Fruit fly (Drosophila melanogaster) whole organism, prepupa: ENCODE results near the gene moi.

Experiments
- CG10669 ChIP-seq: fragments of 200-800 bp; sonication (Bioruptor generic); optimal IDR thresholded peaks from 3 replicates; lab custom pipeline; 2018; ENCODE audit warnings: missing biosample characterization, mild to moderate bottlenecking, missing genetic modification characterization, moderate library complexity
- CG11762 ChIP-seq: fragments of 200-800 bp; sonication (Bioruptor generic); optimal IDR thresholded peaks from 3 replicates; lab custom pipeline; 2016; ENCODE audit warnings: missing biosample characterization, missing genetic modification characterization; ENCODE audit not compliant: insufficient read depth
- CG1621 ChIP-seq: fragments of 200-800 bp; sonication (Bioruptor generic); optimal IDR thresholded peaks from 3 replicates; lab custom pipeline; 2018; ENCODE audit warnings: missing biosample characterization, mild to moderate bottlenecking, missing genetic modification characterization
- CG32006 ChIP-seq: fragments of 200-800 bp; sonication (Bioruptor generic); optimal IDR thresholded peaks from 3 replicates; lab custom pipeline; 2017; ENCODE audit warnings: missing biosample characterization, mild to moderate bottlenecking, missing genetic modification characterization
- CG6163 ChIP-seq: fragments of 200-800 bp; sonication (Bioruptor generic); IDR thresholded peaks from 3 replicates; pipeline ENCODE4 v1.3.6; 2022; ENCODE audit warnings: missing biosample characterization, missing genetic modification characterization
- CG6792 ChIP-seq: fragments of 200-800 bp; sonication (Bioruptor generic); optimal IDR thresholded peaks from 3 replicates; lab custom pipeline; 2016; ENCODE audit warnings: missing biosample characterization, missing genetic modification characterization
- CG6808 ChIP-seq: fragments of 200-800 bp; sonication (Bioruptor generic); optimal IDR thresholded peaks from 3 replicates; lab custom pipeline; 2017; ENCODE audit warnings: missing biosample characterization, missing genetic modification characterization, mild to moderate bottlenecking, moderate library complexity, missing genetic modification reagents
- CG6854 ChIP-seq: fragments of 200-800 bp; sonication (Bioruptor generic); optimal IDR thresholded peaks from 2 replicates; lab custom pipeline; 2017; ENCODE audit warnings: missing biosample characterization, mild to moderate bottlenecking, missing genetic modification characterization
- CG8119 ChIP-seq: fragments of 200-800 bp; sonication (Bioruptor generic); IDR thresholded peaks from 3 replicates; pipeline ENCODE4 v1.3.6; 2022; ENCODE audit warnings: missing biosample characterization, missing genetic modification characterization
- CG8632 ChIP-seq: fragments of 200-800 bp; sonication (Bioruptor generic); optimal IDR thresholded peaks from 3 replicates; lab custom pipeline; 2016; ENCODE audit warnings: missing biosample characterization, missing genetic modification characterization
- CG9139 ChIP-seq: fragments of 200-800 bp; sonication (Bioruptor generic); optimal IDR thresholded peaks from 3 replicates; lab custom pipeline; 2017; ENCODE audit warnings: missing biosample characterization, mild to moderate bottlenecking, missing genetic modification characterization
- Eip75B ChIP-seq: fragments of 200-800 bp; sonication (Bioruptor generic); optimal IDR thresholded peaks from 3 replicates; lab custom pipeline; 2016; ENCODE audit warnings: missing biosample characterization, missing genetic modification characterization
- Eip78C ChIP-seq: fragments of 200-800 bp; sonication (Bioruptor generic); peaks from one replicate; lab custom pipeline; 2016; ENCODE audit warnings: missing biosample characterization, missing genetic modification characterization
- Ets96B ChIP-seq: fragments of 200-800 bp; optimal IDR thresholded peaks from 2 replicates; lab custom pipeline; 2019; ENCODE audit warnings: missing biosample characterization, mild to moderate bottlenecking, missing genetic modification characterization, moderate library complexity
- Gug ChIP-seq: fragments of 200-800 bp; sonication (Bioruptor generic); IDR thresholded peaks from 2 replicates; pipeline ENCODE4 v1.3.6; 2022; ENCODE audit warnings: missing biosample characterization, missing genetic modification characterization
- Hr38 ChIP-seq: sonication (Bioruptor generic); optimal IDR thresholded peaks from 2 replicates; lab custom pipeline; 2016; ENCODE audit warnings: missing biosample characterization, missing genetic modification characterization
- Lpt ChIP-seq: fragments of 200-800 bp; sonication (Bioruptor generic); optimal IDR thresholded peaks from 3 replicates; lab custom pipeline; 2016; ENCODE audit warnings: missing biosample characterization, missing genetic modification characterization
- Met ChIP-seq: fragments of 200-800 bp; sonication (Bioruptor generic); optimal IDR thresholded peaks from 3 replicates; lab custom pipeline; 2016; ENCODE audit warnings: missing biosample characterization, missing genetic modification characterization
- Smox ChIP-seq: fragments of 200-800 bp; sonication (Bioruptor generic); optimal IDR thresholded peaks from 3 replicates; lab custom pipeline; 2016; ENCODE audit warnings: missing biosample characterization, missing genetic modification characterization
- Sox14 ChIP-seq: fragments of 200-800 bp; sonication (Bioruptor generic); optimal IDR thresholded peaks from 3 replicates; lab custom pipeline; 2016; ENCODE audit warnings: missing biosample characterization, missing genetic modification characterization
- cyc ChIP-seq: fragments of 200-800 bp; sonication (Bioruptor generic); optimal IDR thresholded peaks from 3 replicates; lab custom pipeline; 2016; ENCODE audit warnings: missing biosample characterization, missing genetic modification characterization
- dsx ChIP-seq: fragments of 200-800 bp; optimal IDR thresholded peaks from 3 replicates; lab custom pipeline; 2019; ENCODE audit warnings: missing biosample characterization, mild to moderate bottlenecking, missing genetic modification characterization, moderate library complexity; ENCODE audit not compliant: poor library complexity, severe bottlenecking
- eg ChIP-seq: fragments of 200-800 bp; sonication (Bioruptor generic); IDR thresholded peaks from 3 replicates; pipeline ENCODE4 v1.3.6; 2022; ENCODE audit warnings: missing biosample characterization, missing genetic modification characterization
- fd85E ChIP-seq: fragments of 200-800 bp; sonication (Bioruptor generic); optimal IDR thresholded peaks from 3 replicates; lab custom pipeline; 2016; ENCODE audit warnings: missing biosample characterization, missing genetic modification characterization
- fkh ChIP-seq: fragments of 200-800 bp; sonication (Bioruptor generic); optimal IDR thresholded peaks from 3 replicates; lab custom pipeline; 2017; ENCODE audit warnings: missing biosample characterization, mild to moderate bottlenecking, missing genetic modification characterization, moderate library complexity
- salr ChIP-seq, 2 experiments: fragments of 200-800 bp; sonication (Bioruptor generic); optimal IDR thresholded peaks; 3 replicates each; lab custom pipeline; 2016 to 2018; ENCODE audit warnings: missing biosample characterization in 2 of 2, missing genetic modification characterization in 2 of 2, mild to moderate bottlenecking in 1 of 2
- spab ChIP-seq: fragments of 200-800 bp; sonication (Bioruptor generic); optimal IDR thresholded peaks from 2 replicates; lab custom pipeline; 2017; ENCODE audit warnings: missing biosample characterization, mild to moderate bottlenecking, missing genetic modification characterization, missing genetic modification reagents
- ss ChIP-seq, 2 experiments: fragments of 200-800 bp; sonication (Bioruptor generic); optimal IDR thresholded peaks; 2 replicates in 1 of 2; 3 replicates in 1 of 2; lab custom pipeline; 2017 to 2018; ENCODE audit warnings: mild to moderate bottlenecking in 2 of 2, missing biosample characterization in 2 of 2, missing genetic modification characterization in 2 of 2, moderate library complexity in 1 of 2
- svp ChIP-seq: fragments of 200-800 bp; sonication (Bioruptor generic); peaks from one replicate; lab custom pipeline; 2016; ENCODE audit warnings: missing biosample characterization, missing genetic modification characterization
- topi ChIP-seq: fragments of 200-800 bp; sonication (Bioruptor generic); optimal IDR thresholded peaks from 3 replicates; lab custom pipeline; 2016; ENCODE audit warnings: missing biosample characterization, missing genetic modification characterization
- vri ChIP-seq: fragments of 200-800 bp; sonication (Bioruptor generic); optimal IDR thresholded peaks from 3 replicates; lab custom pipeline; 2016; ENCODE audit warnings: missing biosample characterization, mild to moderate bottlenecking, missing genetic modification characterization

The moi gene

DNA sequence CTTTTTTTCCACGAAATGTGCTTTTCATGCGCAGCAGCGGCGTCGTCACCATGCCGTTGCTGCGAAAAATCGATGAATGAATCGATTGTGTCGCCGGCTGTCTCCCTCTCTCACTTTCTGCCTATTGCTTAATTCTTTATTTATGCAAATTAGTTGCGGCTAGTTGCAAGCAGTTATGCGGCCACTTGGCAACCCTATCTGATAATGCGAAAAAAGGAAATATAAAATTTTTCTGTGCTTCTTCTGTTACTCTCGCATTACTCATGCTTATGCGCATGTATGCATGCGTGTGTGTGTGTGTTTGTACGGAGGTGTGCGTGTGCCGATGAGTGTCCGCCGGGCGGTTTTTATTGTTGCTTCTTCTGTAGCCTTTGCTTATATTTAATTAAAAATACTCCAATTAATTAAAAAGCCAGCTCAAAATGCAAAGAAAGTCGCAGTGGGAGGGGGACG, 11.6 kb upstream of the moi start (continued):
- TF ChIP-seq Lpt (GFP tag; lab: Kevin White, UChicago) (no peak), CG6854 (no peak), CG6792 (GFP tag; lab: Kevin White, UChicago) (no peak), Gug (GFP tag; lab: Robert Waterston, UW) (0 out of 2 replicates have a peak, but pooled peaks have one; percentile 35), topi (GFP tag; lab: Kevin White, UChicago) (peak; percentile 43), cyc (GFP tag; lab: Kevin White, UChicago) (no peak), CG1621 (tag; lab: Kevin White, UChicago) (no peak), salr (GFP tag; optimal IDR thresholded peaks at IDR 0.05; lab: Kevin White, UChicago) (no peak), CG6808 (GFP tag; lab: Kevin White, UChicago) (no peak), dsx (GFP tag; lab: Kevin White, UChicago) (no peak), fd85E (GFP tag; lab: Kevin White, UChicago) (no peak), CG8632 (GFP tag; lab: Kevin White, UChicago) (peak; percentile 32), eg (GFP tag; lab: Robert Waterston, UW) (peak; percentile 47; the same call in 1 of the 3 replicates), CG32006 (no peak), vri (GFP tag; lab: Kevin White, UChicago) (peak; percentile 16), Eip75B (peak; percentile 14), Ets96B (peak; percentile 10), Hr38 (GFP tag; lab: Kevin White, UChicago) (no peak), CG11762 (GFP tag; lab: Kevin White, UChicago) (no peak), ss (GFP tag; optimal IDR thresholded peaks at IDR 0.05; lab: Kevin White, UChicago) (no peak), spab (GFP tag; lab: Kevin White, UChicago) (no peak)

DNA sequence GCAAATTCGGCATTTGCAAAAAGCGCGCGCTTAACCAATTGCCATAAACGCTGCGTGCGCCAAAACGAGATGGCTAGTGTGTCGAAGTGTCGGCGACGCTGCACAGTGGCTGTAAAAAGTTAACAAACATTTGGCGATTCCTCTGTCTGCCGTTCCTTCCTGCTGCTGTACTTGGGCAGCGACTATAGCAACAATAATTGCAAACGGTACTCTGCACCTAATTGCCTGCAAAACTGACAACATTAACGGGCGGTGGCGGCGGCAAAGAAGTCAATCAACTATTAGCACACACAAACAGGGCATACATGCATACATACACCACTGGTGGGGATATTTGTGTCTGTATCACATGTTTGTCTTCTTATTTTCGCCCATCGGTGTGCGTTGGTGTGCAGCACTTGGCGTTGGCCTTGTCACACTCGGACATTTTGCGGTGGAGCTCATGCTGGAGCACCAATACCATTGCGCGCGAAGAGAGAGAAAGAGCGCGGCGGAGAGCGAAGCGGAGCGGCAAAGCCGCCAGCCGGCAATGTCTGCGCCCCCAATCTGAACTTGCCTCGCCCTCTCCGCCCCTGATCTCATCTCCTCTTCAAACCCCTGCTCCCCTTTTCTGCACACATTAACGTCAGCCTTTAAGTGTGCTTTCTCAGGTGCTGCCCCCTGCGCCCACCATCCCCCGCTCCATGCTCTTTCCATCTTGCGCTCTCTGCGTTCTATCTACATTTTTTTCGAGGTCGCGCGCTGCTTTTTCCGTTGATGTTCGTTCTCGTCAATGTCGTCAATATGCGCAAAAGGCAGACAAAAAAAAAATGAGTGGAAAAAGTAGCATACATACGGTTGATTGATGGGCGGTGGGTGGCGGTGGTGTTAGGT, 10.9 kb upstream of the moi start:
- peak; percentile 35 for TF ChIP-seq dsx (GFP tag; lab: Kevin White, UChicago)
- TF ChIP-seq Eip75B: peak; percentile 57
- TF ChIP-seq ss (GFP tag; optimal IDR thresholded peaks at IDR 0.05; lab: Kevin White, UChicago): no peak
- TF ChIP-seq Lpt (GFP tag; lab: Kevin White, UChicago): peak; percentile 79
- TF ChIP-seq CG8119 (GFP tag; lab: Robert Waterston, UW): peak; percentile 19; the same call in 2 of the 3 replicates
- TF ChIP-seq vri (GFP tag; lab: Kevin White, UChicago): peak; percentile 25
- TF ChIP-seq CG6792 (GFP tag; lab: Kevin White, UChicago): peak; percentile 13
- TF ChIP-seq CG10669: no peak
- TF ChIP-seq eg (GFP tag; lab: Robert Waterston, UW): peak; percentile 47; the same call in 1 of the 3 replicates
- peak; percentile 32 for TF ChIP-seq Sox14 (GFP tag; lab: Kevin White, UChicago)
- peak; percentile 56 for TF ChIP-seq Eip78C (GFP tag; lab: Kevin White, UChicago)
- TF ChIP-seq cyc (GFP tag; lab: Kevin White, UChicago): peak; percentile 21
- TF ChIP-seq fkh (GFP tag; lab: Kevin White, UChicago): peak; percentile 53
- TF ChIP-seq CG1621 (tag; lab: Kevin White, UChicago): peak; percentile 24
- peak; percentile 65; the same call in 2 of the 3 replicates for TF ChIP-seq CG6163 (GFP tag; lab: Robert Waterston, UW)
- TF ChIP-seq svp (GFP tag; lab: Kevin White, UChicago): peak; percentile 100
- TF ChIP-seq Smox (GFP tag; lab: Kevin White, UChicago): no peak
- TF ChIP-seq CG9139: no peak

DNA sequence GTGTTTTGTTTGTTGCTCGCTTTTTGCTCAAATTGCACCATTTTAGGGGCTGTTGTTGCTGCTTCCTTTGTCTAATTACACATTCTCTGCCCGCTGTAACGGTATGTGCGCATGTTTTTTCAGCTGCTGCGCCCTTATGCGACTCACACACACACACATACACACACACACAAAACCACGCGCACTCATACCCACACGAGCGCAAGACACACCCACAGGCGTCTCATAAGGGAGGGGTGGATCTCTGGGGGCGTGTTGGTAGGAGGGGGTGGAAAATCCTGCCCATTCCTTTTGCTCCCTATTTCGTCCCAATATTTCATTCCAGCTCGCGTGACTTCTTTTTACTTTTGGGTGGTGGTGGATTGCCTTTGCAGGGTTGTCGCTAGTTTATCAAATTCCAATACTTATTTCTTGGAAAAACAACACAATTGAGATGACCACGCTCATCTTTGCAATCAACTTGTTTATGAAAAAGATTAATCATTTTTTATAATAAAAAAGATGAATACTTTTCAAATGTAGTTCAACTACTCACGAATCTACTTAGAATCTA, 10.2 kb upstream of the moi start:
- no peak for TF ChIP-seq Met (GFP tag; lab: Kevin White, UChicago)
- no peak for TF ChIP-seq Sox14 (GFP tag; lab: Kevin White, UChicago)
- peak in 1 of 2 experiments; percentile 0 for TF ChIP-seq ss (GFP tag; optimal IDR thresholded peaks at IDR 0.05; lab: Kevin White, UChicago)
- TF ChIP-seq, all 60 proteins: peak for 1
